Fruit fly (Drosophila melanogaster) whole organism, embryonic: ENCODE results near the gene Arc42.

Source experiments
- Doc2 ChIP-seq: fragments of 200-800 bp; sonication (Bioruptor generic); IDR thresholded peaks from 2 replicates; pipeline ENCODE4 v1.3.6; 2022; ENCODE audit warnings: missing biosample characterization, missing genetic modification characterization
- kay ChIP-seq: fragments of 200-800 bp; sonication (Bioruptor generic); optimal IDR thresholded peaks from 2 replicates; lab custom pipeline; 2016; ENCODE audit warnings: missing biosample characterization, missing genetic modification characterization

DNA sequence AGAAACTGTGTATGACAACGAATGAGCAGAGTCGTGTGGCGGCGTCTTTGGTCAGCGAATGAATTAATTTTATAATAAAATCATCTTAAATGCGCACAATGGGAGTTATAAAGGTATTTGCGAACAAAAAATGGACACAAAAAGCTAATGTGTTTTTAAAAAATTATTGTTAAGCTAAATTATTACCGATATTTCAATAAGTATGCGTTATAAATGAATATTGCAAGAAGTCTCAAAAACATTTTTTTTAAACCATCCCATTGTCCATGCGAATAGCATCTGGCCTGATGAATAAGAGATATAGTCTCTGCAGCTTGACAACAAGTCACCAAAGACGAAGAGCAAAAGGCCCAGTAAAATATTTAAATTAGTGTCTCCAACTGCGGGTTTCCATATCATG, 46.6 kb upstream of the Arc42 start:
- TF ChIP-seq kay (GFP tag; lab: Kevin White, UChicago) = no peak
- TF ChIP-seq Doc2 (GFP tag; lab: Robert Waterston, UW) = no peak
